Fruit fly (Drosophila melanogaster) whole organism, prepupa: Measurements from ENCODE around the gene Cpr65Av.

ENCODE experiments used
- Blimp-1 ChIP-seq: fragments of 200-800 bp; sonication (Bioruptor generic); optimal IDR thresholded peaks from 3 replicates; lab custom pipeline; 2017; ENCODE audit warnings: missing biosample characterization, missing genetic modification characterization, mild to moderate bottlenecking, moderate library complexity, missing genetic modification reagents
- CG10631 ChIP-seq: fragments of 200-800 bp; sonication (Bioruptor generic); optimal IDR thresholded peaks from 2 replicates; lab custom pipeline; 2016; ENCODE audit warnings: missing biosample characterization, missing genetic modification characterization
- CG10669 ChIP-seq: fragments of 200-800 bp; sonication (Bioruptor generic); optimal IDR thresholded peaks from 3 replicates; lab custom pipeline; 2018; ENCODE audit warnings: missing biosample characterization, mild to moderate bottlenecking, missing genetic modification characterization, moderate library complexity
- CG11294 ChIP-seq: fragments of 200-800 bp; sonication (Bioruptor generic); IDR thresholded peaks from 2 replicates; pipeline ENCODE4 v1.3.6; 2022; ENCODE audit warnings: missing biosample characterization, missing genetic modification characterization
- CG11762 ChIP-seq: fragments of 200-800 bp; sonication (Bioruptor generic); optimal IDR thresholded peaks from 3 replicates; lab custom pipeline; 2016; ENCODE audit warnings: missing biosample characterization, missing genetic modification characterization; ENCODE audit not compliant: insufficient read depth
- CG11902 ChIP-seq: fragments of 200-800 bp; sonication (Bioruptor generic); optimal IDR thresholded peaks from 3 replicates; lab custom pipeline; 2016; ENCODE audit warnings: missing biosample characterization, missing genetic modification characterization
- CG15336 ChIP-seq: fragments of 200-800 bp; sonication (Bioruptor generic); IDR thresholded peaks from 2 replicates; pipeline ENCODE4 v1.3.6; 2022; ENCODE audit warnings: missing biosample characterization, missing genetic modification characterization
- CG1621 ChIP-seq: fragments of 200-800 bp; sonication (Bioruptor generic); optimal IDR thresholded peaks from 3 replicates; lab custom pipeline; 2018; ENCODE audit warnings: missing biosample characterization, mild to moderate bottlenecking, missing genetic modification characterization
- CG31627 ChIP-seq: fragments of 200-800 bp; sonication (Bioruptor generic); optimal IDR thresholded peaks from 3 replicates; lab custom pipeline; 2016; ENCODE audit warnings: missing biosample characterization, missing genetic modification characterization
- CG34406 ChIP-seq: fragments of 200-800 bp; sonication (Bioruptor generic); optimal IDR thresholded peaks from 3 replicates; lab custom pipeline; 2016; ENCODE audit warnings: missing biosample characterization, missing genetic modification characterization
- CG6163 ChIP-seq: fragments of 200-800 bp; sonication (Bioruptor generic); IDR thresholded peaks from 3 replicates; pipeline ENCODE4 v1.3.6; 2022; ENCODE audit warnings: missing biosample characterization, missing genetic modification characterization
- CG6276 ChIP-seq: fragments of 200-800 bp; sonication (Bioruptor generic); optimal IDR thresholded peaks from 2 replicates; lab custom pipeline; 2017; ENCODE audit warnings: missing biosample characterization, mild to moderate bottlenecking, missing genetic modification characterization
- CG6792 ChIP-seq: fragments of 200-800 bp; sonication (Bioruptor generic); optimal IDR thresholded peaks from 3 replicates; lab custom pipeline; 2016; ENCODE audit warnings: missing biosample characterization, missing genetic modification characterization
- CG6808 ChIP-seq: fragments of 200-800 bp; sonication (Bioruptor generic); optimal IDR thresholded peaks from 3 replicates; lab custom pipeline; 2017; ENCODE audit warnings: missing biosample characterization, missing genetic modification characterization, mild to moderate bottlenecking, moderate library complexity, missing genetic modification reagents
- CG7368 ChIP-seq: fragments of 200-800 bp; sonication (Bioruptor generic); optimal IDR thresholded peaks from 3 replicates; lab custom pipeline; 2016; ENCODE audit warnings: missing biosample characterization, missing genetic modification characterization
- CG8119 ChIP-seq: fragments of 200-800 bp; sonication (Bioruptor generic); IDR thresholded peaks from 3 replicates; pipeline ENCODE4 v1.3.6; 2022; ENCODE audit warnings: missing biosample characterization, missing genetic modification characterization
- CG8319 ChIP-seq: fragments of 200-800 bp; sonication (Bioruptor generic); optimal IDR thresholded peaks from 3 replicates; lab custom pipeline; 2016; ENCODE audit warnings: missing biosample characterization, missing genetic modification characterization
- CG8632 ChIP-seq: fragments of 200-800 bp; sonication (Bioruptor generic); optimal IDR thresholded peaks from 3 replicates; lab custom pipeline; 2016; ENCODE audit warnings: missing biosample characterization, missing genetic modification characterization
- CG9139 ChIP-seq: fragments of 200-800 bp; sonication (Bioruptor generic); optimal IDR thresholded peaks from 3 replicates; lab custom pipeline; 2017; ENCODE audit warnings: missing biosample characterization, mild to moderate bottlenecking, missing genetic modification characterization
- Eip78C ChIP-seq: fragments of 200-800 bp; sonication (Bioruptor generic); peaks from one replicate; lab custom pipeline; 2016; ENCODE audit warnings: missing biosample characterization, missing genetic modification characterization
- Eip93F ChIP-seq: fragments of 200-800 bp; sonication (Bioruptor generic); optimal IDR thresholded peaks from 2 replicates; lab custom pipeline; 2016; ENCODE audit warnings: missing biosample characterization, mild to moderate bottlenecking, missing genetic modification characterization
- Ets21C ChIP-seq: fragments of 200-800 bp; sonication (Bioruptor generic); optimal IDR thresholded peaks from 3 replicates; lab custom pipeline; 2016; ENCODE audit warnings: missing biosample characterization, missing genetic modification characterization
- Gug ChIP-seq: fragments of 200-800 bp; sonication (Bioruptor generic); IDR thresholded peaks from 2 replicates; pipeline ENCODE4 v1.3.6; 2022; ENCODE audit warnings: missing biosample characterization, missing genetic modification characterization
- Hr38 ChIP-seq: sonication (Bioruptor generic); optimal IDR thresholded peaks from 2 replicates; lab custom pipeline; 2016; ENCODE audit warnings: missing biosample characterization, missing genetic modification characterization
- Hr39 ChIP-seq: fragments of 200-800 bp; sonication (Bioruptor generic); optimal IDR thresholded peaks from 2 replicates; lab custom pipeline; 2016; ENCODE audit warnings: missing biosample characterization, missing genetic modification characterization
- Hr4 ChIP-seq: fragments of 200-800 bp; sonication (Bioruptor generic); optimal IDR thresholded peaks from 3 replicates; lab custom pipeline; 2016; ENCODE audit warnings: missing biosample characterization, missing genetic modification characterization
- Lpt ChIP-seq: fragments of 200-800 bp; sonication (Bioruptor generic); optimal IDR thresholded peaks from 3 replicates; lab custom pipeline; 2016; ENCODE audit warnings: missing biosample characterization, missing genetic modification characterization
- Met ChIP-seq: fragments of 200-800 bp; sonication (Bioruptor generic); optimal IDR thresholded peaks from 3 replicates; lab custom pipeline; 2016; ENCODE audit warnings: missing biosample characterization, missing genetic modification characterization
- OdsH ChIP-seq: fragments of 200-800 bp; sonication (Bioruptor generic); optimal IDR thresholded peaks from 3 replicates; lab custom pipeline; 2016; ENCODE audit warnings: missing biosample characterization, missing genetic modification characterization
- Smox ChIP-seq: fragments of 200-800 bp; sonication (Bioruptor generic); optimal IDR thresholded peaks from 3 replicates; lab custom pipeline; 2016; ENCODE audit warnings: missing biosample characterization, missing genetic modification characterization
- Sox102F ChIP-seq: fragments of 200-800 bp; sonication (Bioruptor generic); optimal IDR thresholded peaks from 2 replicates; lab custom pipeline; 2016; ENCODE audit warnings: missing biosample characterization, mild to moderate bottlenecking, missing genetic modification characterization
- Sox14 ChIP-seq: fragments of 200-800 bp; sonication (Bioruptor generic); optimal IDR thresholded peaks from 3 replicates; lab custom pipeline; 2016; ENCODE audit warnings: missing biosample characterization, missing genetic modification characterization
- Sox15 ChIP-seq: fragments of 200-800 bp; sonication (Bioruptor generic); optimal IDR thresholded peaks from 3 replicates; lab custom pipeline; 2016; ENCODE audit warnings: missing biosample characterization, missing genetic modification characterization
- achi ChIP-seq: fragments of 200-800 bp; sonication (Bioruptor generic); optimal IDR thresholded peaks from 3 replicates; lab custom pipeline; 2016; ENCODE audit warnings: missing biosample characterization, missing genetic modification characterization
- acj6 ChIP-seq: fragments of 200-800 bp; sonication (Bioruptor generic); optimal IDR thresholded peaks from 3 replicates; lab custom pipeline; 2016; ENCODE audit warnings: missing biosample characterization, missing genetic modification characterization
- dsx ChIP-seq: fragments of 200-800 bp; optimal IDR thresholded peaks from 3 replicates; lab custom pipeline; 2019; ENCODE audit warnings: missing biosample characterization, mild to moderate bottlenecking, missing genetic modification characterization, moderate library complexity; ENCODE audit not compliant: poor library complexity, severe bottlenecking
- eg ChIP-seq: fragments of 200-800 bp; sonication (Bioruptor generic); IDR thresholded peaks from 3 replicates; pipeline ENCODE4 v1.3.6; 2022; ENCODE audit warnings: missing biosample characterization, missing genetic modification characterization
- fd59A ChIP-seq: fragments of 200-800 bp; sonication (Bioruptor generic); optimal IDR thresholded peaks from 2 replicates; lab custom pipeline; 2017; ENCODE audit warnings: missing biosample characterization, mild to moderate bottlenecking, missing genetic modification characterization, missing genetic modification reagents
- fkh ChIP-seq: fragments of 200-800 bp; sonication (Bioruptor generic); optimal IDR thresholded peaks from 3 replicates; lab custom pipeline; 2017; ENCODE audit warnings: missing biosample characterization, mild to moderate bottlenecking, missing genetic modification characterization, moderate library complexity
- lz ChIP-seq: fragments of 200-800 bp; sonication (Bioruptor generic); optimal IDR thresholded peaks from 3 replicates; lab custom pipeline; 2016; ENCODE audit warnings: missing biosample characterization, missing genetic modification characterization
- net ChIP-seq: fragments of 200-800 bp; sonication (Bioruptor generic); optimal IDR thresholded peaks from 3 replicates; lab custom pipeline; 2016; ENCODE audit warnings: missing biosample characterization, missing genetic modification characterization
- pdm3 ChIP-seq: fragments of 200-800 bp; sonication (Bioruptor generic); optimal IDR thresholded peaks from 3 replicates; lab custom pipeline; 2016; ENCODE audit warnings: missing biosample characterization, missing genetic modification characterization
- salr ChIP-seq, 2 experiments: fragments of 200-800 bp; sonication (Bioruptor generic); optimal IDR thresholded peaks; 3 replicates each; lab custom pipeline; 2016 to 2018; ENCODE audit warnings: missing biosample characterization in 2 of 2, missing genetic modification characterization in 2 of 2, mild to moderate bottlenecking in 1 of 2
- svp ChIP-seq: fragments of 200-800 bp; sonication (Bioruptor generic); peaks from one replicate; lab custom pipeline; 2016; ENCODE audit warnings: missing biosample characterization, missing genetic modification characterization
- topi ChIP-seq: fragments of 200-800 bp; sonication (Bioruptor generic); optimal IDR thresholded peaks from 3 replicates; lab custom pipeline; 2016; ENCODE audit warnings: missing biosample characterization, missing genetic modification characterization
- vri ChIP-seq: fragments of 200-800 bp; sonication (Bioruptor generic); optimal IDR thresholded peaks from 3 replicates; lab custom pipeline; 2016; ENCODE audit warnings: missing biosample characterization, mild to moderate bottlenecking, missing genetic modification characterization

Cpr65Av gene

DNA sequence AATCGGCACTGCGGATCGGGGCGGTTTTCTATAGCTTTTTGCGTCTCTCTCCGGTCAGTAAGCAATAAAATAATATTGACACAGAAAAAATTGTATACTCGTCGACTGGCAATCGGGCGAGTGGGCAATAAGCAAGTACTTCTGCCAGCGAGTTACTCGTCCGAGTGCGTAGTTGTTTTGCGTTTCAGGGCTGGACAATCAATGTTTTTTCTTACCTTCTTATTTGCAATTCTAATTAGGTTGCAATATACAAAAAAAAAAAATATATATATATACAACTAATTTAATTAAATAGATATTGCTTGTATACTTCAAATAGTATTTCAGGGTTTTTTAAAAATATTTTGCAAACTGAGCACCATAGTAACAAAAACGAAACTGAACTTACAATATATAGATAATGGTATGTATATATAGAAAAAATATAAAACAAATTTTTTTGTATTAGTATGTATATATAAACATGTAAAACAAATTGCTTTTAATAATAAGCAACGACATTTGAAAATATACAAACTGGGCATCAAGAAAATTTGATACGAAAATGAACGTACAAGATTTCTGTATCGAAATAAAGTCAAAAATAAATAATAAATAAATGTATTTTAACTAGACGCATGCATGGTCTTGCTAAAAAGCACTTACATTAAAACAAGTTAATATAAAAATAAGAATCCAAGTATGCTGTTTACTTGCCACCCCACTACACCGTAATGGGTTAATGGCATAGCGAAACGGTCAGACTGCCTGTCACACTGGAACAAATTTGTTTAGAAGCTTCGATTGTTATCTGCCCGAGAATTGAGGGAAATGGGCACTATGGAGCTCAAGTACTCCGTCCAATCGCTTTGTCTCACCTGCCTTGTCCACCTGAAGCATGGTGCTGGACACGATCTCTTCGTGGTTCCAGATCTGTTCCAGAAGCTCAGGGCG, 49.5 kb upstream of the Cpr65Av start, which contains the start of the genes D19A and CG7386 (continued):
- TF ChIP-seq OdsH (GFP tag; lab: Kevin White, UChicago): peak; percentile 37
- TF ChIP-seq Eip93F (GFP tag; lab: Kevin White, UChicago): no peak
- peak; percentile 25; the same call in 1 of the 3 replicates for TF ChIP-seq CG8119 (GFP tag; lab: Robert Waterston, UW)
- no peak for TF ChIP-seq Blimp-1 (GFP tag; lab: Kevin White, UChicago)
- TF ChIP-seq Hr4 (GFP tag; lab: Kevin White, UChicago): peak; percentile 49
- TF ChIP-seq Gug (GFP tag; lab: Robert Waterston, UW): peak; percentile 42
- TF ChIP-seq Hr39 (GFP tag; lab: Kevin White, UChicago): peak; percentile 71
- peak; percentile 50 for TF ChIP-seq topi (GFP tag; lab: Kevin White, UChicago)
- no peak for TF ChIP-seq Sox102F (GFP tag; lab: Kevin White, UChicago)
- peak; percentile 69 for TF ChIP-seq CG31627
- TF ChIP-seq CG11902: peak; percentile 26
- TF ChIP-seq CG1621 (tag; lab: Kevin White, UChicago): peak; percentile 21
- TF ChIP-seq CG6163: peak; percentile 66
- TF ChIP-seq CG9139 (GFP tag; lab: Kevin White, UChicago): no peak

dm6 chr3L:6184884-6185438, 45.2 kb upstream of the Cpr65Av start, which contains the start of the genes D19B and CG43293:
Gene D19B, minus strand, starts transcription at chr3L:6184920.
Gene CG43293, plus strand, starts transcription at chr3L:6185189.
- TF ChIP-seq CG34406 (GFP tag; lab: Kevin White, UChicago) (peak; percentile 83), Sox15 (GFP tag; lab: Kevin White, UChicago) (peak; percentile 72), lz (GFP tag; lab: Kevin White, UChicago) (peak; percentile 83), Sox102F (GFP tag; lab: Kevin White, UChicago) (peak; percentile 88), Sox14 (GFP tag; lab: Kevin White, UChicago) (peak; percentile 88), acj6 (GFP tag; lab: Kevin White, UChicago) (peak; percentile 90), achi (GFP tag; lab: Kevin White, UChicago) (peak; percentile 90), Eip93F (GFP tag; lab: Kevin White, UChicago) (peak; percentile 80), Met (GFP tag; lab: Kevin White, UChicago) (peak; percentile 85), CG31627 (peak; percentile 87), CG6808 (peak; percentile 76), svp (GFP tag; lab: Kevin White, UChicago) (peak; percentile 92), CG6792 (peak; percentile 85), OdsH (GFP tag; lab: Kevin White, UChicago) (peak; percentile 91), CG11294 (GFP tag; lab: Robert Waterston, UW) (peak; percentile 80), CG10631 (peak; percentile 88), CG11762 (peak; percentile 69), CG8319 (GFP tag; lab: Kevin White, UChicago) (peak; percentile 77), CG10669 (peak; percentile 85), CG8632 (GFP tag; lab: Kevin White, UChicago) (peak; percentile 82), net (GFP tag; lab: Kevin White, UChicago) (peak; percentile 93), Gug (GFP tag; lab: Robert Waterston, UW) (peak; percentile 72), Lpt (GFP tag; lab: Kevin White, UChicago) (peak; percentile 85), dsx (GFP tag; lab: Kevin White, UChicago) (peak; percentile 77), CG11902 (peak; percentile 68), Smox (GFP tag; lab: Kevin White, UChicago) (peak; percentile 83), vri (GFP tag; lab: Kevin White, UChicago) (no peak), salr (GFP tag; optimal IDR thresholded peaks at IDR 0.05; lab: Kevin White, UChicago) (peak; percentile 76 to 80), fd59A (GFP tag; lab: Kevin White, UChicago) (peak; percentile 71), Ets21C (GFP tag; lab: Kevin White, UChicago) (peak; percentile 74), CG1621 (tag; lab: Kevin White, UChicago) (peak; percentile 86), Eip78C (GFP tag; lab: Kevin White, UChicago) (peak; percentile 96), Hr38 (GFP tag; lab: Kevin White, UChicago) (no peak), CG15336 (GFP tag; lab: Robert Waterston, UW) (peak; percentile 91), pdm3 (GFP tag; lab: Kevin White, UChicago) (peak; percentile 86), fkh (GFP tag; lab: Kevin White, UChicago) (peak; percentile 89), Hr39 (GFP tag; lab: Kevin White, UChicago) (peak; percentile 85), CG6276 (GFP tag; lab: Kevin White, UChicago) (peak; percentile 36), Hr4 (GFP tag; lab: Kevin White, UChicago) (peak; percentile 93), CG7368 (peak; percentile 91), eg (GFP tag; lab: Robert Waterston, UW) (peak; percentile 92)
